Fruit fly (Drosophila melanogaster) whole organism, embryonic: ENCODE measurements around the gene Trax.

Experiments
- Ada2b ChIP-seq: fragments of 200-800 bp; sonication (Bioruptor generic); IDR thresholded peaks from 2 replicates; pipeline ENCODE4 v1.3.6; 2022; ENCODE audit warnings: missing biosample characterization, missing genetic modification characterization
- Atf3 ChIP-seq: fragments of 200-800 bp; sonication (Bioruptor generic); optimal IDR thresholded peaks from 3 replicates; lab custom pipeline; 2016; ENCODE audit warnings: missing biosample characterization, missing genetic modification characterization
- B-H1 ChIP-seq: fragments of 200-800 bp; sonication (Bioruptor generic); IDR thresholded peaks from 3 replicates; pipeline ENCODE4 v1.3.6; 2022; ENCODE audit warnings: missing biosample characterization, missing genetic modification characterization
- C15 ChIP-seq: fragments of 200-800 bp; sonication (Bioruptor generic); IDR thresholded peaks from 3 replicates; pipeline ENCODE4 v1.3.6; 2022; ENCODE audit warnings: missing biosample characterization, missing genetic modification characterization
- CG10147 ChIP-seq: fragments of 200-800 bp; sonication (Bioruptor generic); optimal IDR thresholded peaks from 2 replicates; lab custom pipeline; 2019; ENCODE audit warnings: missing biosample characterization, mild to moderate bottlenecking, missing genetic modification characterization, moderate library complexity
- CG10565 ChIP-seq: fragments of 200-800 bp; sonication (Bioruptor generic); optimal IDR thresholded peaks from 3 replicates; lab custom pipeline; 2016; ENCODE audit warnings: missing biosample characterization, mild to moderate bottlenecking, missing genetic modification characterization
- CG11456 ChIP-seq: fragments of 200-800 bp; sonication (Bioruptor generic); IDR thresholded peaks from 3 replicates; pipeline ENCODE4 v1.3.6; 2022; ENCODE audit warnings: missing biosample characterization, missing genetic modification characterization
- CG11695 ChIP-seq: fragments of 200-800 bp; sonication (Bioruptor generic); IDR thresholded peaks from 3 replicates; pipeline ENCODE4 v1.3.6; 2022; ENCODE audit warnings: missing biosample characterization, missing genetic modification characterization
- CG1233 ChIP-seq: fragments of 200-800 bp; sonication (Bioruptor generic); optimal IDR thresholded peaks from 4 replicates; lab custom pipeline; 2018; ENCODE audit warnings: missing biosample characterization, mild to moderate bottlenecking, missing genetic modification characterization
- CG17568 ChIP-seq: fragments of 200-800 bp; sonication (Bioruptor generic); optimal IDR thresholded peaks from 2 replicates; lab custom pipeline; 2018; ENCODE audit warnings: missing biosample characterization, mild to moderate bottlenecking, missing genetic modification characterization, moderate library complexity
- CG3065 ChIP-seq: fragments of 200-800 bp; sonication (Bioruptor generic); optimal IDR thresholded peaks from 2 replicates; lab custom pipeline; 2016; ENCODE audit warnings: missing biosample characterization, missing genetic modification characterization
- CG4328 ChIP-seq: fragments of 200-800 bp; sonication (Bioruptor generic); optimal IDR thresholded peaks from 3 replicates; lab custom pipeline; 2017; ENCODE audit warnings: missing biosample characterization, missing genetic modification reagents, missing genetic modification characterization
- CG4360 ChIP-seq: fragments of 200-800 bp; sonication (Bioruptor generic); IDR thresholded peaks from 2 replicates; pipeline ENCODE4 v1.3.6; 2022; ENCODE audit warnings: missing biosample characterization, missing genetic modification characterization
- CG4707 ChIP-seq: fragments of 200-800 bp; sonication (Bioruptor generic); optimal IDR thresholded peaks from 2 replicates; lab custom pipeline; 2018; ENCODE audit warnings: missing biosample characterization, mild to moderate bottlenecking, missing genetic modification characterization, moderate library complexity
- CG5953 ChIP-seq: fragments of 200-800 bp; sonication (Bioruptor generic); IDR thresholded peaks from 2 replicates; pipeline ENCODE4 v1.3.6; 2022; ENCODE audit warnings: missing biosample characterization, missing genetic modification characterization
- CG6254 ChIP-seq: fragments of 200-800 bp; sonication (Bioruptor generic); optimal IDR thresholded peaks from 3 replicates; lab custom pipeline; 2017; ENCODE audit warnings: mild to moderate bottlenecking, missing biosample characterization, missing genetic modification reagents, missing genetic modification characterization
- CG9727 ChIP-seq: fragments of 200-800 bp; sonication (Bioruptor generic); optimal IDR thresholded peaks from 3 replicates; lab custom pipeline; 2017; ENCODE audit warnings: missing biosample characterization, mild to moderate bottlenecking, missing genetic modification characterization
- CrebB ChIP-seq: fragments of 200-800 bp; sonication (Bioruptor generic); optimal IDR thresholded peaks from 3 replicates; lab custom pipeline; 2018; ENCODE audit warnings: missing biosample characterization, mild to moderate bottlenecking, missing genetic modification characterization
- D ChIP-seq, 2 experiments: fragments of 200-800 bp in 1 of 2; fragments of >200 bp in 1 of 2; sonication (Bioruptor generic) in 1 of 2; optimal IDR thresholded peaks; 2 replicates in 1 of 2; 3 replicates in 1 of 2; lab custom pipeline; 2017; ENCODE audit warnings: mild to moderate bottlenecking in 1 of 2, missing biosample characterization in 1 of 2, missing genetic modification characterization in 1 of 2, missing genetic modification reagents in 1 of 2
- Dad ChIP-seq: fragments of 200-800 bp; sonication (Bioruptor generic); optimal IDR thresholded peaks from 3 replicates; lab custom pipeline; 2016; ENCODE audit warnings: missing biosample characterization, missing genetic modification characterization
- Dek ChIP-seq: fragments of 200-800 bp; sonication (Bioruptor generic); optimal IDR thresholded peaks from 3 replicates; lab custom pipeline; 2019; ENCODE audit warnings: missing biosample characterization, mild to moderate bottlenecking, missing genetic modification characterization, moderate library complexity
- Doc2 ChIP-seq: fragments of 200-800 bp; sonication (Bioruptor generic); IDR thresholded peaks from 2 replicates; pipeline ENCODE4 v1.3.6; 2022; ENCODE audit warnings: missing biosample characterization, missing genetic modification characterization
- Doc3 ChIP-seq: fragments of 200-800 bp; sonication (Bioruptor generic); IDR thresholded peaks from 3 replicates; pipeline ENCODE4 v1.3.6; 2022; ENCODE audit warnings: missing biosample characterization, missing genetic modification characterization; ENCODE audit not compliant: partially characterized antibody
- Fer3 ChIP-seq: fragments of 200-800 bp; sonication (Bioruptor generic); optimal IDR thresholded peaks from 2 replicates; lab custom pipeline; 2018; ENCODE audit warnings: missing biosample characterization, mild to moderate bottlenecking, missing genetic modification characterization, moderate library complexity
- Gsc ChIP-seq: fragments of 200-800 bp; sonication (Bioruptor generic); IDR thresholded peaks from 2 replicates; pipeline ENCODE4 v1.3.6; 2022; ENCODE audit warnings: missing biosample characterization, missing genetic modification characterization
- MESR4 ChIP-seq: fragments of 200-800 bp; sonication (Bioruptor generic); optimal IDR thresholded peaks from 2 replicates; lab custom pipeline; 2018; ENCODE audit warnings: missing biosample characterization, mild to moderate bottlenecking, missing genetic modification characterization, moderate library complexity
- Neu2 ChIP-seq: fragments of 200-800 bp; sonication (Bioruptor generic); optimal IDR thresholded peaks from 3 replicates; lab custom pipeline; 2016; ENCODE audit warnings: missing biosample characterization, missing genetic modification characterization, borderline replicate concordance
- NfI ChIP-seq: fragments of 200-800 bp; sonication (Bioruptor generic); optimal IDR thresholded peaks from 3 replicates; lab custom pipeline; 2018; ENCODE audit warnings: missing biosample characterization, mild to moderate bottlenecking, missing genetic modification characterization, moderate library complexity
- Opbp ChIP-seq: fragments of 200-800 bp; sonication (Bioruptor generic); IDR thresholded peaks from 3 replicates; pipeline ENCODE4 v1.3.6; 2022; ENCODE audit warnings: missing biosample characterization, missing genetic modification characterization; ENCODE audit not compliant: partially characterized antibody
- Ptx1 ChIP-seq: fragments of 200-800 bp; sonication (Bioruptor generic); IDR thresholded peaks from 2 replicates; pipeline ENCODE4 v1.3.6; 2022; ENCODE audit warnings: missing biosample characterization, missing genetic modification characterization
- Usf ChIP-seq: fragments of 200-800 bp; sonication (Bioruptor generic); optimal IDR thresholded peaks from 2 replicates; lab custom pipeline; 2017; ENCODE audit warnings: missing genotype, missing biosample characterization, missing genetic modification characterization
- Xrp1 ChIP-seq: fragments of 200-800 bp; sonication (Bioruptor generic); IDR thresholded peaks from 2 replicates; pipeline ENCODE4 v1.3.6; 2022; ENCODE audit warnings: missing biosample characterization, missing genetic modification characterization
- az2 ChIP-seq: fragments of 200-800 bp; sonication (Bioruptor generic); optimal IDR thresholded peaks from 3 replicates; lab custom pipeline; 2016; ENCODE audit warnings: missing biosample characterization, missing genetic modification characterization
- bsh ChIP-seq, 2 experiments: fragments of 200-800 bp; sonication (Bioruptor generic); optimal IDR thresholded peaks; 2 replicates each; lab custom pipeline; 2017 to 2018; ENCODE audit warnings: mild to moderate bottlenecking in 2 of 2, missing biosample characterization in 2 of 2, missing genetic modification characterization in 2 of 2, moderate library complexity in 1 of 2
- dimm ChIP-seq: fragments of 200-800 bp; sonication (Bioruptor generic); IDR thresholded peaks from 2 replicates; pipeline ENCODE4 v1.3.6; 2022; ENCODE audit warnings: missing biosample characterization, missing genetic modification characterization
- dm ChIP-seq: fragments of 200-800 bp; sonication (Bioruptor generic); optimal IDR thresholded peaks from 3 replicates; lab custom pipeline; 2016; ENCODE audit warnings: missing biosample characterization, missing genetic modification characterization
- dmrt99B ChIP-seq: fragments of 200-800 bp; sonication (Bioruptor generic); optimal IDR thresholded peaks from 2 replicates; lab custom pipeline; 2018; ENCODE audit warnings: missing biosample characterization, mild to moderate bottlenecking, missing genetic modification characterization, moderate library complexity
- esg ChIP-seq: fragments of 200-800 bp; sonication (Bioruptor generic); conservative IDR thresholded peaks from 2 replicates; pipeline ENCODE4 v1.3.6; 2022; ENCODE audit warnings: missing biosample characterization, missing genetic modification characterization
- gro ChIP-seq: fragments of 200-800 bp; sonication (Bioruptor generic); optimal IDR thresholded peaks from 2 replicates; lab custom pipeline; 2016; ENCODE audit warnings: missing biosample characterization, missing genetic modification characterization
- lmd ChIP-seq: fragments of 200-800 bp; sonication (Bioruptor generic); IDR thresholded peaks from 2 replicates; pipeline ENCODE4 v1.3.6; 2022; ENCODE audit warnings: missing biosample characterization, missing genetic modification characterization
- ranshi ChIP-seq: fragments of 200-800 bp; sonication (Bioruptor generic); IDR thresholded peaks from 2 replicates; pipeline ENCODE4 v1.3.6; 2022; ENCODE audit warnings: missing biosample characterization, missing genetic modification characterization
- schlank ChIP-seq: fragments of 200-800 bp; sonication (Bioruptor generic); optimal IDR thresholded peaks from 2 replicates; lab custom pipeline; 2018; ENCODE audit warnings: missing biosample characterization, mild to moderate bottlenecking, missing genetic modification characterization
- sob ChIP-seq: fragments of 200-800 bp; sonication (Bioruptor generic); IDR thresholded peaks from 2 replicates; pipeline ENCODE4 v1.3.6; 2022; ENCODE audit warnings: missing biosample characterization, missing genetic modification characterization
- tap ChIP-seq: fragments of 200-800 bp; optimal IDR thresholded peaks from 3 replicates; lab custom pipeline; 2019; ENCODE audit warnings: missing biosample characterization, mild to moderate bottlenecking, missing genetic modification characterization, moderate library complexity
- ttk ChIP-seq: fragments of 200-800 bp; sonication (Bioruptor generic); IDR thresholded peaks from 2 replicates; pipeline ENCODE4 v2.1.2; 2022; ENCODE audit warnings: missing biosample characterization, missing genetic modification characterization
- tup ChIP-seq: fragments of 200-800 bp; sonication (Bioruptor generic); optimal IDR thresholded peaks from 2 replicates; lab custom pipeline; 2016; ENCODE audit warnings: missing biosample characterization, mild to moderate bottlenecking, missing genetic modification characterization, moderate library complexity
- zf30C ChIP-seq: fragments of 200-800 bp; sonication (Bioruptor generic); optimal IDR thresholded peaks from 3 replicates; lab custom pipeline; 2018; ENCODE audit warnings: missing biosample characterization, mild to moderate bottlenecking, missing genetic modification characterization
- zfh1 ChIP-seq: fragments of 200-800 bp; sonication (Bioruptor generic); IDR thresholded peaks from 3 replicates; pipeline ENCODE4 v1.3.6; 2022; ENCODE audit warnings: missing biosample characterization, missing genetic modification characterization

Trax gene

DNA sequence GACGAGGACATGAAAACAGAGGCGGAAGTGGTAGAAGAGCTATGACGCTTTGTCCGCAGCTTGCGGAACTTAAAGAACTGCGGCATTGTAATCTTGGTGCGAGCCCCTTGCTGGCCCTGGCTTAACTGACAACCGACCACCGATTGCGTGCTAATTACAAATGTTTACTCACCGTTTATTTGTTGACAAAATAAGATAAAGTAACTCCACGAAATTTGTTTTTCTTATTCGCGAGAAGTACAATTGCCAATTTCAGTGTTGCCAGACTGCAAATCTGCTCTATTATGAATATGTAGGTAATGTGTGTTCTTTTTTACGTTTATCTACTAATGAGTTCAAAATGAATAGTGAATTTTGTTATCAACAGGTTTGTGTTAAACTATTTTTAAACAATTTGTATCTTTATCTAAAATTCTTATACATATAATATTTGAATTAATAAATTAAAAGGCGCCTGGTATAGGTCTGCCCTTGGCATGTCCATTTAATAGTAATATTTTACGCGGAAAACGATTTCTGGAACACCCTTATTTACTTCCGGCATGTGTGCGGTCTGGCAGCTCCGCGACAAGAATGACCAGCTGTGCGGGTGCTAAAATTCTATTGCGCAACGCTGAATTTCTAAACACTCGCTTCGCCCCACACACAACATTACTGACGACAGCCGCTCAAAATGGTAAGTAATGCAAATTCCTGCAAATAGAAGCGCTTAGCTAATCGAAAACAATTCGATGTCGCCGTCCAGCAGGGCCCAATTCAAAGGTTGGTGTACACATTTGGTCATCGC, 4.7 kb upstream of the Trax start, which contains the start of the genes Atg4b and Hibch (continued):
- TF ChIP-seq Atf3 (no peak), sob (GFP tag; lab: Robert Waterston, UW) (peak; percentile 83), Dad (GFP tag; lab: Kevin White, UChicago) (no peak), zfh1 (GFP tag; lab: Robert Waterston, UW) (peak; percentile 62; the same call in 2 of the 3 replicates), bsh (GFP tag; optimal IDR thresholded peaks at IDR 0.05; lab: Kevin White, UChicago) (peak; percentile 38 to 79), Dek (tag; lab: Kevin White, UChicago) (no peak), ranshi (GFP tag; lab: Robert Waterston, UW) (peak; percentile 77), zf30C (no peak), C15 (GFP tag; lab: Robert Waterston, UW) (0 out of 3 replicates have a peak, but pooled peaks have one; percentile 18), MESR4 (GFP tag; lab: Kevin White, UChicago) (peak; percentile 79), CG10147 (GFP tag; lab: Kevin White, UChicago) (peak; percentile 85), Doc3 (GFP tag; lab: Robert Waterston, UW) (no peak), Ptx1 (GFP tag; lab: Robert Waterston, UW) (peak; percentile 90), CG1233 (GFP tag; lab: Kevin White, UChicago) (peak; percentile 80), Gsc (GFP tag; lab: Robert Waterston, UW) (0 out of 2 replicates have a peak, but pooled peaks have one; percentile 41), B-H1 (peak; percentile 66), lmd (GFP tag; lab: Robert Waterston, UW) (peak; percentile 82), CG4707 (GFP tag; lab: Kevin White, UChicago) (no peak), NfI (GFP tag; lab: Kevin White, UChicago) (peak; percentile 85), Doc2 (no peak), D (optimal IDR thresholded peaks at IDR 0.05; lab: Kevin White, UChicago) (no peak), D (GFP tag; optimal IDR thresholded peaks at IDR 0.05; lab: Kevin White, UChicago) (peak; percentile 82), CG11456 (GFP tag; lab: Robert Waterston, UW) (peak; percentile 90), CG9727 (GFP tag; lab: Kevin White, UChicago) (peak; percentile 82), az2 (peak; percentile 82), Opbp (GFP tag; lab: Robert Waterston, UW) (no peak), dm (GFP tag; lab: Kevin White, UChicago) (no peak), Ada2b (GFP tag; lab: Robert Waterston, UW) (peak; percentile 79), CrebB (tag; lab: Kevin White, UChicago) (peak; percentile 35), dimm (GFP tag; lab: Robert Waterston, UW) (0 out of 2 replicates have a peak, but pooled peaks have one; percentile 30), Neu2 (no peak), CG5953 (peak; percentile 56; the same call in 1 of the 2 replicates), tup (GFP tag; lab: Kevin White, UChicago) (peak; percentile 11), Xrp1 (GFP tag; lab: Robert Waterston, UW) (peak; percentile 86), CG4328 (GFP tag; lab: Kevin White, UChicago) (peak; percentile 79), esg (GFP tag; lab: Robert Waterston, UW) (peak; percentile 76), tap (tag; lab: Kevin White, UChicago) (no peak), CG10565 (GFP tag; lab: Kevin White, UChicago) (no peak), CG11695 (GFP tag; lab: Robert Waterston, UW) (no peak; the same call in 1 of the 3 replicates), dmrt99B (tag; lab: Kevin White, UChicago) (no peak), CG6254 (GFP tag; lab: Kevin White, UChicago) (peak; percentile 70), Fer3 (tag; lab: Kevin White, UChicago) (peak; percentile 87), CG4360 (GFP tag; lab: Robert Waterston, UW) (no peak), schlank (tag; lab: Kevin White, UChicago) (peak; percentile 18), CG3065 (GFP tag; lab: Kevin White, UChicago) (peak; percentile 53), gro (no peak), CG17568 (GFP tag; lab: Kevin White, UChicago) (no peak), Usf (GFP tag; lab: Kevin White, UChicago) (peak; percentile 52), ttk (GFP tag; lab: Robert Waterston, UW) (peak; percentile 67)
